Worm (Caenorhabditis elegans) whole organism, L3 larva: Measurements from ENCODE around the gene slc-17.1.

Experiments
- R02D3.7 ChIP-seq: fragments of 150-350 bp; optimal IDR thresholded peaks from 2 replicates; lab custom pipeline; 2014; ENCODE audit warnings: missing biosample characterization, missing genetic modification characterization
- ZK546.5 ChIP-seq: sonication (generic microtip); optimal IDR thresholded peaks from 2 replicates; lab custom pipeline; 2017; ENCODE audit warnings: missing biosample characterization, missing genetic modification characterization
- aly-2 ChIP-seq: fragments of 150-350 bp; optimal IDR thresholded peaks from 2 replicates; lab custom pipeline; 2014; ENCODE audit warnings: missing biosample characterization, missing genetic modification characterization
- ama-1 ChIP-seq: fragments of 150-350 bp; optimal IDR thresholded peaks from 2 replicates; lab custom pipeline; 2018
- ceh-16 ChIP-seq: sonication (generic microtip); optimal IDR thresholded peaks from 2 replicates; lab custom pipeline; 2017; ENCODE audit warnings: missing biosample characterization, missing genetic modification characterization
- ceh-28 ChIP-seq: fragments of 150-350 bp; optimal IDR thresholded peaks from 2 replicates; lab custom pipeline; 2014; ENCODE audit warnings: missing biosample characterization, missing genetic modification reagents, missing genetic modification characterization
- daf-12 ChIP-seq: fragments of 150-350 bp; optimal IDR thresholded peaks from 2 replicates; lab custom pipeline; 2014; ENCODE audit warnings: missing biosample characterization, missing genetic modification reagents, missing genetic modification characterization
- egl-27 ChIP-seq: sonication (generic microtip); optimal IDR thresholded peaks from 4 replicates; lab custom pipeline; 2017; ENCODE audit warnings: missing biosample characterization, missing genetic modification reagents, missing genetic modification characterization
- egl-5 ChIP-seq: fragments of 150-350 bp; optimal IDR thresholded peaks from 2 replicates; lab custom pipeline; 2017; ENCODE audit warnings: missing biosample characterization, missing genetic modification reagents, missing genetic modification characterization, inconsistent platforms
- elt-1 ChIP-seq: fragments of 150-350 bp; optimal IDR thresholded peaks from 2 replicates; lab custom pipeline; 2014; ENCODE audit warnings: missing biosample characterization, missing genetic modification characterization
- elt-2 ChIP-seq: sonication (generic microtip); optimal IDR thresholded peaks from 2 replicates; lab custom pipeline; 2016; ENCODE audit warnings: missing genetic modification reagents, mild to moderate bottlenecking, missing genetic modification characterization, missing compliant biosample characterization
- elt-3 ChIP-seq, 3 experiments: fragments of 150-350 bp in 1 of 3; sonication (generic microtip) in 2 of 3; optimal IDR thresholded peaks; 2 replicates in 2 of 3; 4 replicates in 1 of 3; lab custom pipeline; 2014 to 2017; ENCODE audit warnings: missing biosample characterization in 3 of 3, missing genetic modification characterization in 3 of 3
- eor-1 ChIP-seq, 2 experiments: fragments of 150-350 bp; optimal IDR thresholded peaks; 2 replicates each; lab custom pipeline; 2014 to 2018; ENCODE audit warnings: missing biosample characterization in 2 of 2, missing genetic modification characterization in 2 of 2
- fkh-10 ChIP-seq: sonication (generic microtip); optimal IDR thresholded peaks from 2 replicates; lab custom pipeline; 2017; ENCODE audit warnings: missing biosample characterization, missing genetic modification reagents, missing genetic modification characterization
- fos-1 ChIP-seq: fragments of 150-350 bp; optimal IDR thresholded peaks from 2 replicates; lab custom pipeline; 2014; ENCODE audit warnings: missing biosample characterization, missing genetic modification characterization
- hmg-11 ChIP-seq: sonication (generic microtip); optimal IDR thresholded peaks from 2 replicates; lab custom pipeline; 2016; ENCODE audit warnings: missing genetic modification characterization, missing compliant biosample characterization
- lin-15B ChIP-seq: fragments of 150-350 bp; optimal IDR thresholded peaks from 2 replicates; lab custom pipeline; 2014; ENCODE audit warnings: missing biosample characterization, missing genetic modification characterization
- lin-39 ChIP-seq: fragments of 150-350 bp; optimal IDR thresholded peaks from 2 replicates; lab custom pipeline; 2018; ENCODE audit warnings: missing biosample characterization, missing genetic modification reagents, missing genetic modification characterization
- lsy-12 ChIP-seq: sonication (generic microtip); optimal IDR thresholded peaks from 2 replicates; lab custom pipeline; 2016; ENCODE audit warnings: mild to moderate bottlenecking, missing genetic modification characterization, missing compliant biosample characterization
- mdl-1 ChIP-seq: fragments of 150-350 bp; optimal IDR thresholded peaks from 2 replicates; lab custom pipeline; 2014; ENCODE audit warnings: missing biosample characterization, missing genetic modification characterization
- mml-1 ChIP-seq: fragments of 150-350 bp; sonication (generic microtip); optimal IDR thresholded peaks from 3 replicates; lab custom pipeline; 2014; ENCODE audit warnings: missing biosample characterization, missing genetic modification characterization
- nfya-1 ChIP-seq: sonication (generic microtip); optimal IDR thresholded peaks from 2 replicates; lab custom pipeline; 2017; ENCODE audit warnings: missing genetic modification characterization, mild to moderate bottlenecking, missing compliant biosample characterization, antibody characterized with exemption, moderate library complexity; ENCODE audit not compliant: insufficient read depth
- nhr-11 ChIP-seq: fragments of 150-350 bp; optimal IDR thresholded peaks from 2 replicates; lab custom pipeline; 2014; ENCODE audit warnings: missing biosample characterization, missing genetic modification characterization
- nhr-12 ChIP-seq: fragments of 150-350 bp; optimal IDR thresholded peaks from 2 replicates; lab custom pipeline; 2014; ENCODE audit warnings: missing biosample characterization, missing genetic modification characterization
- nhr-23 ChIP-seq: fragments of 150-350 bp; optimal IDR thresholded peaks from 2 replicates; lab custom pipeline; 2014; ENCODE audit warnings: missing biosample characterization, missing genetic modification reagents, missing genetic modification characterization
- nhr-237 ChIP-seq: fragments of 150-350 bp; optimal IDR thresholded peaks from 2 replicates; lab custom pipeline; 2014; ENCODE audit warnings: missing biosample characterization, missing genetic modification characterization
- nhr-25 ChIP-seq: sonication (generic microtip); optimal IDR thresholded peaks from 2 replicates; lab custom pipeline; 2017; ENCODE audit warnings: missing biosample characterization, missing genetic modification characterization
- nhr-28 ChIP-seq: fragments of 150-350 bp; optimal IDR thresholded peaks from 2 replicates; lab custom pipeline; 2014; ENCODE audit warnings: missing biosample characterization, missing genetic modification characterization
- nhr-43 ChIP-seq: sonication (generic microtip); optimal IDR thresholded peaks from 2 replicates; lab custom pipeline; 2016; ENCODE audit warnings: mild to moderate bottlenecking, missing genetic modification characterization, missing compliant biosample characterization; ENCODE audit not compliant: poor library complexity, severe bottlenecking
- nhr-67 ChIP-seq: fragments of 150-350 bp; optimal IDR thresholded peaks from 2 replicates; lab custom pipeline; 2014; ENCODE audit warnings: missing biosample characterization, missing genetic modification characterization
- nhr-76 ChIP-seq: fragments of 150-350 bp; sonication (generic microtip); optimal IDR thresholded peaks from 5 replicates; lab custom pipeline; 2014; ENCODE audit warnings: missing biosample characterization, missing genetic modification characterization
- nhr-77 ChIP-seq: fragments of 150-350 bp; optimal IDR thresholded peaks from 2 replicates; lab custom pipeline; 2014; ENCODE audit warnings: missing biosample characterization, missing genetic modification characterization
- pha-4 ChIP-seq: fragments of 150-350 bp; optimal IDR thresholded peaks from 2 replicates; lab custom pipeline; 2014; ENCODE audit warnings: missing biosample characterization, missing genetic modification reagents, missing genetic modification characterization
- pqm-1 ChIP-seq: fragments of 150-350 bp; optimal IDR thresholded peaks from 2 replicates; lab custom pipeline; 2017; ENCODE audit warnings: missing biosample characterization, missing genetic modification characterization, inconsistent platforms
- snpc-4 ChIP-seq: fragments of 150-350 bp; optimal IDR thresholded peaks from 2 replicates; lab custom pipeline; 2014; ENCODE audit warnings: missing biosample characterization, missing genetic modification characterization
- tbx-2 ChIP-seq: sonication (generic microtip); optimal IDR thresholded peaks from 2 replicates; lab custom pipeline; 2016; ENCODE audit warnings: mild to moderate bottlenecking, missing genetic modification characterization, missing compliant biosample characterization
- unc-39 ChIP-seq: sonication (generic microtip); optimal IDR thresholded peaks from 4 replicates; lab custom pipeline; 2017; ENCODE audit warnings: missing biosample characterization, missing genetic modification characterization
- unc-62 ChIP-seq: fragments of 150-350 bp; sonication (generic microtip); optimal IDR thresholded peaks from 4 replicates; lab custom pipeline; 2014; ENCODE audit warnings: missing biosample characterization, missing genetic modification reagents, missing genetic modification characterization
- zag-1 ChIP-seq: fragments of 150-350 bp; optimal IDR thresholded peaks from 2 replicates; lab custom pipeline; 2014; ENCODE audit warnings: missing biosample characterization, missing genetic modification characterization
- ztf-11 ChIP-seq: fragments of 150-350 bp; optimal IDR thresholded peaks from 2 replicates; lab custom pipeline; 2014; ENCODE audit warnings: missing biosample characterization, missing genetic modification characterization
- ztf-4 ChIP-seq: fragments of 150-350 bp; optimal IDR thresholded peaks from 2 replicates; lab custom pipeline; 2014; ENCODE audit warnings: missing biosample characterization, missing genetic modification characterization

slc-17.1 gene

DNA sequence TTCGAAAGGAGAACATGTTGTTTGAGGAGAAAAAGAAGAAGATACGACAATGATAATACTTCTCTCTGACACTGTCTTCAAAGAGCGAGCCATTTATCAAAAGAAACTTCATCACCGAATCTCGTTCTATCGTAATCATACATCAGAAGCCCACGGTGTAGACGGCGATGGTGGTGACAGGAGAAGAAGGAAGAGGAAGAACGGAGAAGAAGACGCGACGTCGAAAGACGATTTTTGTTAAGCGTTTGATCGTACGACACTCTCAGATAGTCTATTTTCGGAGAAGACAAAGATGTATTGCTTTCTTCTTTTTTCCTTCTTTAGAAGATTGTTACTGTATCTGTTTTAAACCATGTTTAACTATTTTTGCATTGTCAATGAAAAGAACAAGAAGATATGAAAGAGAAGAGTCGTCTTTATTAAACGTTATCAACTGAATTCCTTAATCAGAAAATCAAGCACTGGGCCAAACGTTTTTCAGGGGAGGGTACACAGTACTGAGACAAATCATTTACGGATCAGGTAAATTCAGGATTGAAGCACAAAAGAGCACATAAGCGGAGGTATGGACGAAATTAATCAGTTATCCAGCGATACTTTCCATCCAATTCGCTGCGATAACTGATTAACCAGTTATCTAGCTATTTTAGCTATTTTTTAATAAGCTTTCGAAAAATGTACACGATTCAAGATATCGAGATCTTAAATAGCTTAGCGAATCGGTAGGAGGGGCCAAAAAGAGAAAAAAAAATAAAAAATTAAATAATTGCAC, 44.7 kb downstream of the slc-17.1 start:
- no peak for TF ChIP-seq elt-2 (tag; lab: Kevin White, UChicago)
- TF ChIP-seq ztf-4: peak; percentile 62
- TF ChIP-seq daf-12 (tag; lab: Kevin White, UChicago): no peak
- peak; percentile 52 for TF ChIP-seq lsy-12 (tag; lab: Kevin White, UChicago)
- TF ChIP-seq nhr-11 (tag; lab: Kevin White, UChicago): no peak
- no peak for TF ChIP-seq ztf-11 (tag; lab: Kevin White, UChicago)
- no peak for TF ChIP-seq elt-1 (tag; lab: Kevin White, UChicago)
- peak; percentile 87 for TF ChIP-seq nhr-23 (tag; lab: Kevin White, UChicago)
- no peak for TF ChIP-seq eor-1 (tag; optimal IDR thresholded peaks at IDR 0.05; lab: Kevin White, UChicago)
- no peak for TF ChIP-seq ceh-16 (tag; lab: Kevin White, UChicago)
- TF ChIP-seq tbx-2: peak; percentile 69
- TF ChIP-seq snpc-4 (tag; lab: Kevin White, UChicago): no peak
- no peak for TF ChIP-seq mdl-1 (tag; lab: Kevin White, UChicago)
- TF ChIP-seq R02D3.7 (tag; lab: Kevin White, UChicago): peak; percentile 22
- no peak for TF ChIP-seq zag-1 (tag; lab: Kevin White, UChicago)
- TF ChIP-seq egl-5 (tag; lab: Kevin White, UChicago): no peak
- no peak for TF ChIP-seq lin-39 (tag; lab: Kevin White, UChicago)
- no peak for TF ChIP-seq nhr-237 (tag; lab: Kevin White, UChicago)
- no peak for TF ChIP-seq lin-15B (tag; lab: Kevin White, UChicago)
- no peak for TF ChIP-seq pha-4 (tag; lab: Kevin White, UChicago)
- no peak for TF ChIP-seq nhr-12
- no peak for TF ChIP-seq aly-2 (tag; lab: Kevin White, UChicago)
- no peak for TF ChIP-seq egl-27 (tag; lab: Kevin White, UChicago)
- peak; percentile 81 for TF ChIP-seq nhr-43 (tag; lab: Kevin White, UChicago)
- TF ChIP-seq elt-3 (tag; optimal IDR thresholded peaks at IDR 0.05; lab: Kevin White, UChicago): peak in 2 of 3 experiments; percentile 28 to 58
- peak; percentile 45 for TF ChIP-seq unc-62 (GFP tag; lab: Kevin White, UChicago)
- TF ChIP-seq nhr-77 (tag; lab: Kevin White, UChicago): no peak
- peak; percentile 48 for TF ChIP-seq ceh-28
- peak; percentile 87 for TF ChIP-seq nhr-25 (tag; lab: Kevin White, UChicago)
- no peak for TF ChIP-seq nhr-28 (tag; lab: Kevin White, UChicago)
- TF ChIP-seq hmg-11 (tag; lab: Kevin White, UChicago): peak; percentile 5
- no peak for TF ChIP-seq mml-1 (tag; lab: Kevin White, UChicago)
- TF ChIP-seq ama-1 (lab: Kevin White, UChicago): peak; percentile 97
- TF ChIP-seq fos-1 (tag; lab: Kevin White, UChicago): peak; percentile 15
- TF ChIP-seq nhr-76 (tag; lab: Kevin White, UChicago): peak; percentile 41
- no peak for TF ChIP-seq ZK546.5 (tag; lab: Kevin White, UChicago)

ce11 chrX:17417505-17418004, 47.1 kb downstream of the slc-17.1 start:
- TF ChIP-seq nhr-67: no peak
- peak; percentile 2 for TF ChIP-seq nhr-25 (tag; lab: Kevin White, UChicago)

DNA sequence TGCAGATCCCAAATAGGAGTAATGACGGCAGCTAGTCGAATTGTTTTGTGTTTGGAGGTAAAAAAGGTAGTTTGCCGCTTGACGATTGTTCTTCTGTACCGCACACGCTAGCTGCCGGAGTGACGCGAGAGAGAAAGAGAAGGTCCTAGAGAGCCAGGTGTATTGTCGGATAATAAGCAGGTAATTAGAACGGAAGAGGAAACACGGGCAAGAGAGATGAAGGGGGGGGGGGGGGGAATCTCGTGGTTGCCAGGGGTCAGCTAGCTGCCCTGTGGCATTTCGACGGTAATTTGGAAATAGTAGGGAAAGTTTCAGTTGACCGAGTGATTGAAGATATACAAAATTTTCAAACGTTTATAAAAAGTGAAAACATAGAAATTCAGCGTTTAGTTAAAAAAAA, 50.8 kb downstream of the slc-17.1 start, which contains the start of gene crb-1:
Gene crb-1, minus strand, starts transcription at position 147 of the 400 bp plus-strand sequence.
- no peak for TF ChIP-seq ztf-4
- no peak for TF ChIP-seq nhr-67
- TF ChIP-seq elt-1 (tag; lab: Kevin White, UChicago): no peak
- no peak for TF ChIP-seq pqm-1 (tag; lab: Kevin White, UChicago)
- TF ChIP-seq unc-39 (tag; lab: Kevin White, UChicago): no peak
- no peak for TF ChIP-seq fkh-10 (GFP tag; lab: Kevin White, UChicago)
- TF ChIP-seq tbx-2: no peak
- TF ChIP-seq nfya-1 (tag; lab: Kevin White, UChicago): no peak
- TF ChIP-seq zag-1 (tag; lab: Kevin White, UChicago): no peak
- TF ChIP-seq elt-3 (tag; optimal IDR thresholded peaks at IDR 0.05; lab: Kevin White, UChicago): no peak
- TF ChIP-seq pha-4 (tag; lab: Kevin White, UChicago): no peak
- no peak for TF ChIP-seq nhr-237 (tag; lab: Kevin White, UChicago)
- TF ChIP-seq daf-12 (tag; lab: Kevin White, UChicago): no peak
- TF ChIP-seq nhr-12: no peak
- no peak for TF ChIP-seq elt-2 (tag; lab: Kevin White, UChicago)
- no peak for TF ChIP-seq ztf-11 (tag; lab: Kevin White, UChicago)
